Worm (Caenorhabditis elegans) whole organism, young adult: ENCODE measurements around the gene T20B12.5.

ENCODE experiments used
- B0336.3 ChIP-seq: fragments of 200-800 bp; sonication (Bioruptor generic); IDR thresholded peaks from 2 replicates; pipeline ENCODE4 v1.3.6; 2022; ENCODE audit warnings: missing genetic modification characterization, missing compliant biosample characterization
- D2030.7 ChIP-seq: fragments of 200-800 bp; sonication (Bioruptor generic); IDR thresholded peaks from 2 replicates; pipeline ENCODE4 v1.3.6; 2022; ENCODE audit warnings: missing genetic modification reagents, missing genetic modification characterization, missing compliant biosample characterization
- F10E7.11 ChIP-seq: sonication (generic microtip); optimal IDR thresholded peaks from 2 replicates; lab custom pipeline; 2017; ENCODE audit warnings: mild to moderate bottlenecking, missing genetic modification characterization, moderate library complexity, missing compliant biosample characterization
- F23B12.7 ChIP-seq: sonication (generic microtip); optimal IDR thresholded peaks from 2 replicates; lab custom pipeline; 2017; ENCODE audit warnings: missing genetic modification characterization, mild to moderate bottlenecking, missing compliant biosample characterization, antibody characterized with exemption, moderate library complexity; ENCODE audit not compliant: insufficient read depth
- F57C9.4 ChIP-seq: sonication (generic microtip); optimal IDR thresholded peaks from 2 replicates; lab custom pipeline; 2017; ENCODE audit warnings: mild to moderate bottlenecking, missing genetic modification characterization, missing compliant biosample characterization
- K12H6.12 ChIP-seq: fragments of 200-800 bp; sonication (Bioruptor generic); optimal IDR thresholded peaks from 2 replicates; lab custom pipeline; 2018; ENCODE audit warnings: mild to moderate bottlenecking, missing genetic modification characterization, missing compliant biosample characterization
- T26A5.8 ChIP-seq: sonication (generic microtip); optimal IDR thresholded peaks from 2 replicates; lab custom pipeline; 2016; ENCODE audit warnings: missing genetic modification characterization, missing compliant biosample characterization
- Y56A3A.18 ChIP-seq: fragments of 200-800 bp; sonication (Bioruptor generic); IDR thresholded peaks from 2 replicates; pipeline ENCODE4 v1.3.6; 2022; ENCODE audit warnings: missing genetic modification reagents, missing genetic modification characterization, missing compliant biosample characterization
- Y95B8A.8 ChIP-seq: fragments of 200-800 bp; sonication (Bioruptor generic); IDR thresholded peaks from 2 replicates; pipeline ENCODE4 v1.3.6; 2022; ENCODE audit warnings: missing genetic modification reagents, missing genetic modification characterization, missing compliant biosample characterization
- ama-1 ChIP-seq, 3 experiments: fragments of 150-350 bp in 1 of 3; sonication (generic microtip) in 2 of 3; optimal IDR thresholded peaks; 2 replicates each; lab custom pipeline; 2014 to 2018; ENCODE audit warnings: missing biosample characterization in 2 of 3, missing genetic modification characterization in 2 of 3, missing genetic modification reagents in 2 of 3
- atf-7 ChIP-seq: sonication (generic microtip); optimal IDR thresholded peaks from 2 replicates; lab custom pipeline; 2017; ENCODE audit warnings: mild to moderate bottlenecking, missing genetic modification characterization, missing compliant biosample characterization
- cebp-1 ChIP-seq, 2 experiments: fragments of 200-800 bp in 1 of 2; sonication (Bioruptor generic) in 1 of 2; sonication (generic microtip) in 1 of 2; IDR thresholded peaks in 1 of 2; optimal IDR thresholded peaks in 1 of 2; 2 replicates each; pipeline versions ENCODE4 v1.3.6 to Lab custom; 2017 to 2022; ENCODE audit warnings: missing compliant biosample characterization in 2 of 2, missing genetic modification characterization in 2 of 2, mild to moderate bottlenecking in 1 of 2, missing genetic modification reagents in 1 of 2, moderate library complexity in 1 of 2
- ceh-40 ChIP-seq: fragments of 200-800 bp; sonication (Bioruptor generic); IDR thresholded peaks from 2 replicates; pipeline ENCODE4 v1.3.6; 2022; ENCODE audit warnings: missing genetic modification characterization, missing compliant biosample characterization
- ceh-58 ChIP-seq: fragments of 200-800 bp; sonication (Bioruptor generic); IDR thresholded peaks from 2 replicates; pipeline ENCODE4 v1.3.6; 2022; ENCODE audit warnings: missing genetic modification characterization, missing compliant biosample characterization
- ceh-79 ChIP-seq: sonication (generic microtip); optimal IDR thresholded peaks from 2 replicates; lab custom pipeline; 2017; ENCODE audit warnings: mild to moderate bottlenecking, missing genetic modification characterization, missing compliant biosample characterization
- chd-7 ChIP-seq: sonication (generic microtip); optimal IDR thresholded peaks from 2 replicates; lab custom pipeline; 2016; ENCODE audit warnings: mild to moderate bottlenecking, missing genetic modification characterization, moderate library complexity, missing compliant biosample characterization
- dpl-1 ChIP-seq: fragments of 150-350 bp; optimal IDR thresholded peaks from 2 replicates; lab custom pipeline; 2014; ENCODE audit warnings: missing biosample characterization, missing genetic modification reagents, missing genetic modification characterization
- gei-17 ChIP-seq: fragments of 200-800 bp; sonication (Bioruptor generic); optimal IDR thresholded peaks from 2 replicates; lab custom pipeline; 2018; ENCODE audit warnings: mild to moderate bottlenecking, missing genetic modification characterization, missing compliant biosample characterization
- him-1 ChIP-seq: sonication (generic microtip); optimal IDR thresholded peaks from 2 replicates; lab custom pipeline; 2016; ENCODE audit warnings: missing genotype, missing genetic modification reagents, missing genetic modification characterization, missing compliant biosample characterization
- let-607 ChIP-seq, 2 experiments: fragments of 200-800 bp in 1 of 2; sonication (Bioruptor generic) in 1 of 2; sonication (generic microtip) in 1 of 2; optimal IDR thresholded peaks; 2 replicates each; lab custom pipeline; 2016 to 2018; ENCODE audit warnings: mild to moderate bottlenecking in 2 of 2, missing compliant biosample characterization in 2 of 2, missing genetic modification characterization in 2 of 2, moderate library complexity in 2 of 2, missing genotype in 1 of 2
- lin-26 ChIP-seq: fragments of 200-800 bp; sonication (Bioruptor generic); IDR thresholded peaks from 2 replicates; pipeline ENCODE4 v1.3.6; 2022; ENCODE audit warnings: missing genetic modification reagents, missing genetic modification characterization, missing compliant biosample characterization
- lin-40 ChIP-seq: sonication (generic microtip); optimal IDR thresholded peaks from 2 replicates; lab custom pipeline; 2016; ENCODE audit warnings: missing genetic modification characterization, mild to moderate bottlenecking, missing compliant biosample characterization, missing genotype, missing genetic modification reagents
- mel-28 ChIP-seq: sonication (generic microtip); optimal IDR thresholded peaks from 2 replicates; lab custom pipeline; 2016; ENCODE audit warnings: borderline replicate concordance, mild to moderate bottlenecking, missing genetic modification characterization, missing compliant biosample characterization
- nfya-2 ChIP-seq: fragments of 200-800 bp; sonication (Bioruptor generic); IDR thresholded peaks from 2 replicates; pipeline ENCODE4 v1.3.6; 2022; ENCODE audit warnings: missing genetic modification reagents, missing genetic modification characterization, missing compliant biosample characterization
- nhr-120 ChIP-seq: fragments of 200-800 bp; sonication (Bioruptor generic); IDR thresholded peaks from 2 replicates; pipeline ENCODE4 v1.3.6; 2022; ENCODE audit warnings: missing genetic modification characterization, missing compliant biosample characterization
- pbrm-1 ChIP-seq: fragments of 200-800 bp; sonication (Bioruptor generic); IDR thresholded peaks from 2 replicates; pipeline ENCODE4 v1.3.6; 2022; ENCODE audit warnings: missing genetic modification reagents, missing genetic modification characterization, missing compliant biosample characterization
- repo-1 ChIP-seq: sonication (generic microtip); optimal IDR thresholded peaks from 2 replicates; lab custom pipeline; 2017; ENCODE audit warnings: mild to moderate bottlenecking, missing genetic modification characterization, missing compliant biosample characterization
- somi-1 ChIP-seq: fragments of 200-800 bp; sonication (Bioruptor generic); optimal IDR thresholded peaks from 2 replicates; lab custom pipeline; 2018; ENCODE audit warnings: mild to moderate bottlenecking, missing genetic modification characterization, missing compliant biosample characterization
- tbp1 ChIP-seq: fragments of 200-800 bp; sonication (Bioruptor generic); optimal IDR thresholded peaks from 2 replicates; lab custom pipeline; 2018; ENCODE audit warnings: mild to moderate bottlenecking, missing genetic modification characterization, missing compliant biosample characterization
- unc-130 ChIP-seq: sonication (generic microtip); optimal IDR thresholded peaks from 2 replicates; lab custom pipeline; 2016; ENCODE audit warnings: missing genetic modification reagents, missing genetic modification characterization, missing compliant biosample characterization
- zim-3 ChIP-seq: sonication (generic microtip); optimal IDR thresholded peaks from 2 replicates; lab custom pipeline; 2017; ENCODE audit warnings: mild to moderate bottlenecking, missing genetic modification characterization, moderate library complexity, missing compliant biosample characterization

The T20B12.5 gene

DNA sequence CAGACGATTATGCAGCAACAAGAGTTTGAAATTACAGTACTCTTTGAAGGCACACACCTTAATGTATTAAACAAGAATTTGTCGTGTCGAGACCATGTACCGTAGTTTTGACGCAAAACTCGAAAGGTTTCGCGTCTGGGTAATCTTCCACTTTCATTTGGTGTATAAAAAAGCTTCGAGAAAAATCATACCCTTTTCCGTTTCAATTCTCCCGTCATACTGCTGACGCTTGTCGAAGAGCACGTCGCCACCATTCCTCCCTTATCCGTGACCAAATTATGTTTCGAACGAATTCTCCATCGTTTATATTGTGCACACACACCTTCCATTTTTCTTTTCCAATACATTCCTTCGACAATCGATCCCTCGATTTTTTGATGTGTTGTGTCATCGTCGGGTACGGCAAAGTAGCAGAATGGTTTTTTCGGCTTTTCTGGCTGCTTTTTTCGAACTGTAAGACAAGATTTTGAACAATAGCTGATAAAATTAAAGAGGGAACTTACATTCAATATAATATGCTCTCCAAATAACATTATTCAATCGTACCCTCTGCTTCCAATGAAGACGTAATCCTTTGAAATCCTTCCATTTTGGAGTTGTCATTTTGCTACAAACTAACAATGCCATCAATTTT lies 7.0 kb upstream of the T20B12.5 start (continued):
- no peak for TF ChIP-seq mel-28 (tag; lab: Kevin White, UChicago)
- no peak for TF ChIP-seq ceh-58 (GFP tag; lab: Robert Waterston, UW)
- TF ChIP-seq D2030.7 (GFP tag; lab: Robert Waterston, UW) = no peak
- no peak for TF ChIP-seq zim-3 (tag; lab: Kevin White, UChicago)
- no peak for TF ChIP-seq gei-17 (GFP tag; lab: Kevin White, UChicago)
- TF ChIP-seq, all 124 proteins: peak for 0

DNA sequence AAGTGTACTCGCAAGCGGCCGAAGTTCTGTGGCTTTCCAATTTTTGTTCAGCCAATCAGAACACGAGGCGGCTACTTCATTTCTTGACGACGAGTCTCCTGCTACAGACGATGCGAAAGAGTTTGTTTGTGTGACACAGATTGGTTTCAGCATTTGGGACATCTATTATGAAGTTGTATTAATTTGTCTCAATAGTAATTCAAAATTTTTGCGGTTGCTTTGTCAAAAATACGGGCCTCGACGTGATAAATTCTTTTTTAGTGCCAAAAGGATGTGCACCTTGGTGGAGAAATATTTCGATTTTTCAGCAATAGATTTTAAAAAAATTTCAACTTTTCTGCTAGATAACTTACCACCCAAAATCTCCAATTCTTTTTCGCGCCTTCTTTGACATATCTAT lies 3.7 kb upstream of the T20B12.5 start:
- TF ChIP-seq atf-7 (tag; lab: Kevin White, UChicago) (no peak), nfya-2 (no peak), tbp1 (GFP tag; lab: Kevin White, UChicago) (peak; percentile 25), let-607 (tag; optimal IDR thresholded peaks at IDR 0.05; lab: Kevin White, UChicago) (no peak)
- TF ChIP-seq, all 124 proteins: peak for 1

DNA sequence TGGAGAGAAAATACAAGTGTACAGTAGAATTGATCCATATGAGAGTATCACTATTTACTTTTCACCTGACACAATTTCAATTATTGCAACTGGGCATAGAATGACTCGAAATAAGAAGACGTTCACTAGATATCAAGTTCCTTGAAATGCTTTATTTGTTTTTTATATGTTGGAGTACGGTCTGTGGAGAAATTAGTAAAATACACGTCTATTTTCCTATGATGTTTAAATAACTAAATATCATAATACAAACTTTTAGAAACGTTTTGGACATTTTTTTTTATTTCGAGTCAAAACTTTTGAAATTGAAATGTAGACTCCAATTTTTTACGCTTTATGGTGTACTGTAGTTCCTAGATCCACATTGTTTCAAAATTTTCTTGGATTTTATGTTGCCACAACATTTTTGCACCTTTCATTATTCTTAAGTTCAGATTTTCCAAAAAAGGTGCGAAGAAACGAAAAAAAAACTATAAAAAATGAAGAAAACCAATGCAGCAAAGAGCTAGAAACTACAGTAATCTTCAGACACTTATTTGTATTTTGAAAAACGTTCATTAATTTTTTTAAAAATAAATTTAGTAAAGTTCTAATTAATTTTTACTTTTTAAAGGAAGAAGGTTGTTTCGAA lies 2.6 kb upstream of the T20B12.5 start:
- TF ChIP-seq nfya-2 (no peak), Y95B8A.8 (GFP tag; lab: Robert Waterston, UW) (0 out of 2 replicates have a peak, but pooled peaks have one; percentile 11), somi-1 (peak; percentile 34), cebp-1 (GFP tag; IDR thresholded peaks at IDR 0.05; lab: Robert Waterston, UW) (no peak), cebp-1 (tag; optimal IDR thresholded peaks at IDR 0.05; lab: Kevin White, UChicago) (peak; percentile 43), chd-7 (peak; percentile 39), him-1 (tag; lab: Kevin White, UChicago) (no peak), F57C9.4 (peak; percentile 45), pbrm-1 (GFP tag; lab: Robert Waterston, UW) (0 out of 2 replicates have a peak, but pooled peaks have one; percentile 36), dpl-1 (GFP tag; lab: Kevin White, UChicago) (no peak), lin-40 (tag; lab: Kevin White, UChicago) (peak; percentile 48), Y56A3A.18 (GFP tag; lab: Robert Waterston, UW) (0 out of 2 replicates have a peak, but pooled peaks have one; percentile 47), ama-1 (optimal IDR thresholded peaks at IDR 0.05; lab: Kevin White, UChicago) (peak; percentile 41), ama-1 (GFP tag; optimal IDR thresholded peaks at IDR 0.05; lab: Kevin White, UChicago) (no peak), ceh-79 (tag; lab: Kevin White, UChicago) (no peak), ceh-40 (GFP tag; lab: Robert Waterston, UW) (0 out of 2 replicates have a peak, but pooled peaks have one; percentile 9), K12H6.12 (no peak), unc-130 (no peak), T26A5.8 (peak; percentile 21), B0336.3 (GFP tag; lab: Robert Waterston, UW) (0 out of 2 replicates have a peak, but pooled peaks have one; percentile 13), F10E7.11 (tag; lab: Kevin White, UChicago) (no peak), lin-26 (peak; percentile 14; the same call in 1 of the 2 replicates), repo-1 (tag; lab: Kevin White, UChicago) (peak; percentile 76)
- TF ChIP-seq, all 124 proteins: peak for 14

DNA sequence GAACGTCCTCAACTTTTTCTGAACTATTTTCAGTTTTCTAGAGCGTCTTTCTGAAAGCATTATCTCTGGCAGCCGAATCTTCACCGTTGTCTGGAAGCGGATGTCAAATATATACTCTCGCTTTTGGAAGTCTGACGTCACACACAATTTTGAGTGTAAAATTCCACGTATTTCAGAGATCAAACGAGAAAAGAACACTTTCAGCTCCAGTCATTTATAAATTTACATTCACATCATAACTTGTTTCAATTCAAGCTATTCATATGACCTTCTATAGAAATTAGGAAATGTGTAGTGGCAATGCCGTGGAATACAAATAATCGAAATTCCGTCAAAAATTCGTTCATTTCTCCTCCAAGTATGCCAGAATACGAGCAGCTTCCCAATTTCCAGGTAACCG lies 1.3 kb downstream of the T20B12.5 start, which contains the start of gene F08F8.11:
TSS of gene F08F8.11 (plus strand) at position 301 of the 400 bp plus-strand sequence.
- TF ChIP-seq F57C9.4 (no peak), nhr-120 (GFP tag; lab: Robert Waterston, UW) (no peak), F23B12.7 (tag; lab: Kevin White, UChicago) (no peak), chd-7 (no peak), tbp1 (GFP tag; lab: Kevin White, UChicago) (no peak)
- TF ChIP-seq, all 124 proteins: peak for 0
